Worm (Caenorhabditis elegans) whole organism, midembryonic: ENCODE results near the gene kle-2.

ENCODE experiments used
- T22C8.4 ChIP-seq: fragments of 200-800 bp; sonication (Bioruptor generic); IDR thresholded peaks from 2 replicates; pipeline ENCODE4 v1.3.6; 2022; ENCODE audit warnings: missing genetic modification characterization, missing compliant biosample characterization
- cog-1 ChIP-seq: sonication (generic microtip); optimal IDR thresholded peaks from 2 replicates; lab custom pipeline; 2016; ENCODE audit warnings: missing genetic modification characterization, missing compliant biosample characterization
- flt-1 ChIP-seq: fragments of 200-800 bp; sonication (Bioruptor generic); IDR thresholded peaks from 2 replicates; pipeline ENCODE4 v1.3.6; 2022; ENCODE audit warnings: missing genetic modification characterization, missing compliant biosample characterization
- klf-2 ChIP-seq: fragments of 200-800 bp; sonication (Bioruptor generic); conservative IDR thresholded peaks from 2 replicates; pipeline ENCODE4 v1.3.6; 2022; ENCODE audit warnings: missing genetic modification reagents, missing genetic modification characterization, missing compliant biosample characterization
- med-1 ChIP-seq: sonication (generic microtip); optimal IDR thresholded peaks from 2 replicates; lab custom pipeline; 2017; ENCODE audit warnings: missing genetic modification characterization, mild to moderate bottlenecking, missing compliant biosample characterization, antibody characterized with exemption, missing genetic modification reagents; ENCODE audit not compliant: insufficient read depth
- ref-1 ChIP-seq: fragments of 200-800 bp; sonication (Bioruptor generic); conservative IDR thresholded peaks from 2 replicates; pipeline ENCODE4 v1.3.6; 2022; ENCODE audit warnings: missing genetic modification reagents, missing genetic modification characterization, missing compliant biosample characterization
- tab-1 ChIP-seq: fragments of 200-800 bp; sonication (Bioruptor generic); IDR thresholded peaks from 2 replicates; pipeline ENCODE4 v1.3.6; 2022; ENCODE audit warnings: missing genetic modification characterization, missing compliant biosample characterization
- ztf-23 ChIP-seq: fragments of 200-800 bp; sonication (Bioruptor generic); IDR thresholded peaks from 2 replicates; pipeline ENCODE4 v1.3.6; 2022; ENCODE audit warnings: missing genetic modification reagents, missing genetic modification characterization, missing compliant biosample characterization
- ztf-29 ChIP-seq: fragments of 200-800 bp; sonication (Bioruptor generic); IDR thresholded peaks from 2 replicates; pipeline ENCODE4 v1.3.6; 2022; ENCODE audit warnings: missing genetic modification reagents, missing genetic modification characterization, missing compliant biosample characterization

The kle-2 gene

ce11 chrIII:7977224-7977623 is 35.7 kb downstream of the kle-2 start:
- TF ChIP-seq cog-1 (tag; lab: Kevin White, UChicago) = no peak
- TF ChIP-seq ref-1 (GFP tag; lab: Robert Waterston, UW) = no peak
- TF ChIP-seq med-1 (GFP tag; lab: Kevin White, UChicago) = no peak
- TF ChIP-seq flt-1 (GFP tag; lab: Robert Waterston, UW) = no peak
- no peak for TF ChIP-seq klf-2
- TF ChIP-seq ztf-29 (GFP tag; lab: Robert Waterston, UW) = no peak
- no peak for TF ChIP-seq ztf-23 (GFP tag; lab: Robert Waterston, UW)
- no peak for TF ChIP-seq tab-1 (GFP tag; lab: Robert Waterston, UW)
- TF ChIP-seq T22C8.4 (GFP tag; lab: Robert Waterston, UW) = no peak

- no peak for TF ChIP-seq ztf-23 (GFP tag; lab: Robert Waterston, UW)
- no peak for TF ChIP-seq klf-2
- TF ChIP-seq med-1 (GFP tag; lab: Kevin White, UChicago) = no peak
- TF ChIP-seq flt-1 (GFP tag; lab: Robert Waterston, UW) = no peak
- TF ChIP-seq cog-1 (tag; lab: Kevin White, UChicago) = no peak
- TF ChIP-seq T22C8.4 (GFP tag; lab: Robert Waterston, UW) = no peak
- TF ChIP-seq tab-1 (GFP tag; lab: Robert Waterston, UW) = no peak
- TF ChIP-seq ref-1 (GFP tag; lab: Robert Waterston, UW) = no peak
- TF ChIP-seq ztf-29 (GFP tag; lab: Robert Waterston, UW) = no peak
Observed at ce11 chrIII:7977777-7978176, 36.3 kb downstream of the kle-2 start, which contains the start of gene C06G4.4. Gene C06G4.4 (minus strand): TSS chrIII:7977812.

ce11 chrIII:7978289-7978688 is 36.8 kb downstream of the kle-2 start:
- TF ChIP-seq med-1 (GFP tag; lab: Kevin White, UChicago) (no peak), ztf-29 (GFP tag; lab: Robert Waterston, UW) (no peak), klf-2 (no peak)

ce11 chrIII:7978723-7979122 is 37.2 kb downstream of the kle-2 start:
- TF ChIP-seq tab-1 (GFP tag; lab: Robert Waterston, UW) = no peak
- TF ChIP-seq T22C8.4 (GFP tag; lab: Robert Waterston, UW) = no peak
- no peak for TF ChIP-seq med-1 (GFP tag; lab: Kevin White, UChicago)
- no peak for TF ChIP-seq flt-1 (GFP tag; lab: Robert Waterston, UW)
- no peak for TF ChIP-seq ztf-29 (GFP tag; lab: Robert Waterston, UW)
- TF ChIP-seq ztf-23 (GFP tag; lab: Robert Waterston, UW) = no peak
- no peak for TF ChIP-seq cog-1 (tag; lab: Kevin White, UChicago)
- no peak for TF ChIP-seq ref-1 (GFP tag; lab: Robert Waterston, UW)
- no peak for TF ChIP-seq klf-2

ce11 chrIII:7979659-7980058 is 38.1 kb downstream of the kle-2 start, which contains the start of gene clp-1:
Gene clp-1 (plus strand): TSS chrIII:7979959.
- TF ChIP-seq ztf-29 (GFP tag; lab: Robert Waterston, UW) = no peak
- no peak for TF ChIP-seq med-1 (GFP tag; lab: Kevin White, UChicago)
- no peak for TF ChIP-seq cog-1 (tag; lab: Kevin White, UChicago)
- no peak for TF ChIP-seq T22C8.4 (GFP tag; lab: Robert Waterston, UW)
- TF ChIP-seq klf-2 = no peak
- TF ChIP-seq flt-1 (GFP tag; lab: Robert Waterston, UW) = no peak
- TF ChIP-seq ztf-23 (GFP tag; lab: Robert Waterston, UW) = no peak
- TF ChIP-seq ref-1 (GFP tag; lab: Robert Waterston, UW) = no peak
- TF ChIP-seq tab-1 (GFP tag; lab: Robert Waterston, UW) = no peak

- TF ChIP-seq T22C8.4 (GFP tag; lab: Robert Waterston, UW) = no peak
- no peak for TF ChIP-seq cog-1 (tag; lab: Kevin White, UChicago)
- no peak for TF ChIP-seq klf-2
Observed at ce11 chrIII:7981233-7981632, 39.7 kb downstream of the kle-2 start.

ce11 chrIII:7981938-7982337 is 40.4 kb downstream of the kle-2 start:
- TF ChIP-seq ztf-23 (GFP tag; lab: Robert Waterston, UW) (no peak), tab-1 (GFP tag; lab: Robert Waterston, UW) (no peak), ztf-29 (GFP tag; lab: Robert Waterston, UW) (no peak), T22C8.4 (GFP tag; lab: Robert Waterston, UW) (no peak)

- TF ChIP-seq med-1 (GFP tag; lab: Kevin White, UChicago) = no peak
- no peak for TF ChIP-seq tab-1 (GFP tag; lab: Robert Waterston, UW)
- no peak for TF ChIP-seq ztf-29 (GFP tag; lab: Robert Waterston, UW)
- no peak for TF ChIP-seq flt-1 (GFP tag; lab: Robert Waterston, UW)
- no peak for TF ChIP-seq cog-1 (tag; lab: Kevin White, UChicago)
- TF ChIP-seq ref-1 (GFP tag; lab: Robert Waterston, UW) = no peak
- no peak for TF ChIP-seq T22C8.4 (GFP tag; lab: Robert Waterston, UW)
Observed at ce11 chrIII:7986585-7987171, 45.2 kb downstream of the kle-2 start, which contains the start of gene hrpk-2. Gene hrpk-2 (plus strand): TSS chrIII:7987121.
